Worm (Caenorhabditis elegans) whole organism, mixed stage, embryonic: ENCODE data around the gene F28F8.9.

ENCODE experiments used
- M03D4.4 ChIP-seq: sonication (generic microtip); optimal IDR thresholded peaks from 2 replicates; lab custom pipeline; 2017; ENCODE audit warnings: mild to moderate bottlenecking, missing genetic modification characterization, missing compliant biosample characterization
- bed-3 ChIP-seq: fragments of 200-800 bp; sonication (Bioruptor generic); optimal IDR thresholded peaks from 3 replicates; lab custom pipeline; 2018; ENCODE audit warnings: mild to moderate bottlenecking, missing genetic modification characterization, moderate library complexity, missing compliant biosample characterization
- blmp-1 ChIP-seq: fragments of 150-350 bp; optimal IDR thresholded peaks from 2 replicates; lab custom pipeline; 2014; ENCODE audit warnings: missing biosample characterization, missing genetic modification characterization
- ceh-39 ChIP-seq: fragments of 150-350 bp; optimal IDR thresholded peaks from 2 replicates; lab custom pipeline; 2014; ENCODE audit warnings: missing biosample characterization, missing genetic modification characterization
- ceh-43 ChIP-seq: fragments of 200-800 bp; sonication (Bioruptor generic); optimal IDR thresholded peaks from 2 replicates; lab custom pipeline; 2018; ENCODE audit warnings: mild to moderate bottlenecking, missing genetic modification characterization, moderate library complexity, missing compliant biosample characterization
- ceh-83 ChIP-seq: fragments of 200-800 bp; sonication (Bioruptor generic); optimal IDR thresholded peaks from 2 replicates; lab custom pipeline; 2018; ENCODE audit warnings: mild to moderate bottlenecking, missing genetic modification characterization, missing compliant biosample characterization
- ces-1 ChIP-seq: fragments of 150-350 bp; optimal IDR thresholded peaks from 2 replicates; lab custom pipeline; 2014; ENCODE audit warnings: missing biosample characterization, missing genetic modification reagents, missing genetic modification characterization
- cnd-1 ChIP-seq: fragments of 200-800 bp; sonication (Bioruptor generic); optimal IDR thresholded peaks from 2 replicates; lab custom pipeline; 2018; ENCODE audit warnings: mild to moderate bottlenecking, missing genetic modification characterization, missing compliant biosample characterization
- drap-1 ChIP-seq: fragments of 200-800 bp; sonication (Bioruptor generic); optimal IDR thresholded peaks from 3 replicates; lab custom pipeline; 2018; ENCODE audit warnings: mild to moderate bottlenecking, missing genetic modification characterization, missing compliant biosample characterization
- elt-1 ChIP-seq: sonication (generic microtip); optimal IDR thresholded peaks from 2 replicates; lab custom pipeline; 2017; ENCODE audit warnings: missing genetic modification characterization, mild to moderate bottlenecking, missing compliant biosample characterization, antibody characterized with exemption, moderate library complexity, borderline replicate concordance; ENCODE audit not compliant: insufficient read depth
- elt-3 ChIP-seq: fragments of 150-350 bp; optimal IDR thresholded peaks from 2 replicates; lab custom pipeline; 2014; ENCODE audit warnings: missing biosample characterization, missing genetic modification characterization
- flh-1 ChIP-seq: fragments of 200-800 bp; sonication (Bioruptor generic); optimal IDR thresholded peaks from 2 replicates; lab custom pipeline; 2018; ENCODE audit warnings: mild to moderate bottlenecking, missing genetic modification characterization, moderate library complexity, missing compliant biosample characterization
- ham-2 ChIP-seq: fragments of 200-800 bp; sonication (Bioruptor generic); optimal IDR thresholded peaks from 2 replicates; lab custom pipeline; 2018; ENCODE audit warnings: mild to moderate bottlenecking, missing genetic modification characterization, missing compliant biosample characterization
- hlh-1 ChIP-seq: fragments of 150-350 bp; optimal IDR thresholded peaks from 2 replicates; lab custom pipeline; 2014; ENCODE audit warnings: missing biosample characterization, missing genetic modification reagents, missing genetic modification characterization
- lin-13 ChIP-seq: fragments of 150-350 bp; optimal IDR thresholded peaks from 2 replicates; lab custom pipeline; 2014; ENCODE audit warnings: missing biosample characterization, missing genetic modification characterization
- lin-32 ChIP-seq: fragments of 200-800 bp; sonication (Bioruptor generic); optimal IDR thresholded peaks from 2 replicates; lab custom pipeline; 2018; ENCODE audit warnings: mild to moderate bottlenecking, missing genetic modification characterization, missing compliant biosample characterization
- lsy-2 ChIP-seq: fragments of 150-350 bp; optimal IDR thresholded peaks from 2 replicates; lab custom pipeline; 2014; ENCODE audit warnings: missing biosample characterization, missing genetic modification characterization
- mab-5 ChIP-seq: fragments of 150-350 bp; optimal IDR thresholded peaks from 2 replicates; lab custom pipeline; 2014; ENCODE audit warnings: missing biosample characterization, missing genetic modification characterization
- mep-1 ChIP-seq: fragments of 150-350 bp; optimal IDR thresholded peaks from 2 replicates; lab custom pipeline; 2017; ENCODE audit warnings: missing biosample characterization, missing genetic modification reagents, missing genetic modification characterization, inconsistent platforms
- mls-2 ChIP-seq: sonication (generic microtip); optimal IDR thresholded peaks from 2 replicates; lab custom pipeline; 2016; ENCODE audit warnings: mild to moderate bottlenecking, missing genetic modification characterization, moderate library complexity, missing compliant biosample characterization
- nhr-12 ChIP-seq: fragments of 150-350 bp; optimal IDR thresholded peaks from 2 replicates; lab custom pipeline; 2014; ENCODE audit warnings: missing biosample characterization, missing genetic modification characterization
- nhr-2 ChIP-seq: fragments of 150-350 bp; optimal IDR thresholded peaks from 2 replicates; lab custom pipeline; 2014; ENCODE audit warnings: missing biosample characterization, missing genetic modification characterization
- nhr-237 ChIP-seq: fragments of 150-350 bp; optimal IDR thresholded peaks from 2 replicates; lab custom pipeline; 2014; ENCODE audit warnings: missing biosample characterization, missing genetic modification characterization
- nhr-28 ChIP-seq: fragments of 150-350 bp; optimal IDR thresholded peaks from 2 replicates; lab custom pipeline; 2014; ENCODE audit warnings: missing biosample characterization, missing genetic modification characterization
- nhr-76 ChIP-seq: sonication (generic microtip); optimal IDR thresholded peaks from 2 replicates; lab custom pipeline; 2017; ENCODE audit warnings: missing biosample characterization, missing genetic modification characterization
- pha-4 ChIP-seq: fragments of 150-350 bp; optimal IDR thresholded peaks from 2 replicates; lab custom pipeline; 2018; ENCODE audit warnings: missing biosample characterization, missing genetic modification reagents, missing genetic modification characterization
- sem-2 ChIP-seq: fragments of 200-800 bp; sonication (Bioruptor generic); optimal IDR thresholded peaks from 2 replicates; lab custom pipeline; 2018; ENCODE audit warnings: mild to moderate bottlenecking, missing genetic modification characterization, missing compliant biosample characterization
- snpc-4 ChIP-seq: fragments of 150-350 bp; optimal IDR thresholded peaks from 2 replicates; lab custom pipeline; 2014; ENCODE audit warnings: missing biosample characterization, missing genetic modification characterization
- sptf-1 ChIP-seq: sonication (generic microtip); optimal IDR thresholded peaks from 2 replicates; lab custom pipeline; 2017; ENCODE audit warnings: mild to moderate bottlenecking, missing genetic modification characterization, moderate library complexity, missing compliant biosample characterization
- tbx-8 ChIP-seq: fragments of 200-800 bp; sonication (Bioruptor generic); optimal IDR thresholded peaks from 2 replicates; lab custom pipeline; 2018; ENCODE audit warnings: mild to moderate bottlenecking, missing genetic modification characterization, moderate library complexity, missing compliant biosample characterization
- unc-120 ChIP-seq: sonication (generic microtip); optimal IDR thresholded peaks from 2 replicates; lab custom pipeline; 2017; ENCODE audit warnings: missing genetic modification characterization, missing compliant biosample characterization; ENCODE audit not compliant: poor library complexity, severe bottlenecking
- unc-39 ChIP-seq: fragments of 150-350 bp; optimal IDR thresholded peaks from 2 replicates; lab custom pipeline; 2014; ENCODE audit warnings: missing biosample characterization, missing genetic modification characterization
- unc-62 ChIP-seq: fragments of 150-350 bp; optimal IDR thresholded peaks from 2 replicates; lab custom pipeline; 2014; ENCODE audit warnings: missing biosample characterization, missing genetic modification reagents, missing genetic modification characterization
- zip-8 ChIP-seq: fragments of 150-350 bp; optimal IDR thresholded peaks from 2 replicates; lab custom pipeline; 2014; ENCODE audit warnings: missing biosample characterization, missing genetic modification characterization
- ztf-11 ChIP-seq: fragments of 150-350 bp; optimal IDR thresholded peaks from 2 replicates; lab custom pipeline; 2014; ENCODE audit warnings: missing biosample characterization, missing genetic modification characterization

The F28F8.9 gene

ce11 chrV:15610350-15610940 is 32.0 kb upstream of the F28F8.9 start, which contains the start of the genes fbxa-153 and str-12:
fbxa-153 (minus strand) TSS chrV:15610384.
str-12 (plus strand) TSS chrV:15610890.
- TF ChIP-seq ceh-83 = no peak
- TF ChIP-seq ztf-11 = no peak
- no peak for TF ChIP-seq nhr-28
- TF ChIP-seq zip-8 (tag; lab: Kevin White, UChicago) = peak; percentile 20
- TF ChIP-seq bed-3 (GFP tag; lab: Kevin White, UChicago) = no peak
- TF ChIP-seq pha-4 (tag; lab: Kevin White, UChicago) = peak; percentile 45
- no peak for TF ChIP-seq sem-2 (GFP tag; lab: Kevin White, UChicago)
- TF ChIP-seq nhr-237 = no peak
- TF ChIP-seq elt-1 (tag; lab: Kevin White, UChicago) = no peak
- TF ChIP-seq nhr-2 (tag; lab: Kevin White, UChicago) = peak; percentile 29
- no peak for TF ChIP-seq sptf-1 (tag; lab: Kevin White, UChicago)
- peak; percentile 48 for TF ChIP-seq ceh-39 (tag; lab: Kevin White, UChicago)
- TF ChIP-seq unc-62 (GFP tag; lab: Kevin White, UChicago) = no peak
- no peak for TF ChIP-seq nhr-76 (tag; lab: Kevin White, UChicago)
- no peak for TF ChIP-seq unc-39 (tag; lab: Kevin White, UChicago)
- no peak for TF ChIP-seq snpc-4 (tag; lab: Kevin White, UChicago)
- TF ChIP-seq ces-1 (GFP tag; lab: Kevin White, UChicago) = peak; percentile 79
- TF ChIP-seq mls-2 (tag; lab: Kevin White, UChicago) = peak; percentile 44
- TF ChIP-seq lin-32 (GFP tag; lab: Kevin White, UChicago) = no peak
- no peak for TF ChIP-seq ceh-43 (GFP tag; lab: Kevin White, UChicago)
- TF ChIP-seq lin-13 (tag; lab: Kevin White, UChicago) = no peak
- no peak for TF ChIP-seq nhr-12 (tag; lab: Kevin White, UChicago)
- peak; percentile 17 for TF ChIP-seq ham-2 (GFP tag; lab: Kevin White, UChicago)
- peak; percentile 7 for TF ChIP-seq M03D4.4 (tag; lab: Kevin White, UChicago)
- TF ChIP-seq blmp-1 (tag; lab: Kevin White, UChicago) = no peak
- TF ChIP-seq elt-3 (tag; lab: Kevin White, UChicago) = no peak
- no peak for TF ChIP-seq lsy-2 (tag; lab: Kevin White, UChicago)
- TF ChIP-seq unc-120 = no peak
- TF ChIP-seq drap-1 (GFP tag; lab: Kevin White, UChicago) = peak; percentile 62
- TF ChIP-seq cnd-1 (tag; lab: Kevin White, UChicago) = peak; percentile 52
- no peak for TF ChIP-seq mab-5
- TF ChIP-seq mep-1 (tag; lab: Kevin White, UChicago) = peak; percentile 85
- TF ChIP-seq tbx-8 = no peak
- no peak for TF ChIP-seq hlh-1 (tag; lab: Kevin White, UChicago)
- no peak for TF ChIP-seq flh-1 (GFP tag; lab: Kevin White, UChicago)
- TF ChIP-seq, all 35 proteins: peak for 11

ce11 chrV:15605045-15605444 is 26.6 kb upstream of the F28F8.9 start, which contains the start of gene fbxa-154:
fbxa-154 (minus strand) TSS chrV:15605145.
- TF ChIP-seq lin-13 (tag; lab: Kevin White, UChicago) (no peak), zip-8 (tag; lab: Kevin White, UChicago) (no peak), nhr-76 (tag; lab: Kevin White, UChicago) (no peak), mab-5 (no peak), pha-4 (tag; lab: Kevin White, UChicago) (no peak), cnd-1 (tag; lab: Kevin White, UChicago) (no peak), nhr-2 (tag; lab: Kevin White, UChicago) (no peak), elt-3 (tag; lab: Kevin White, UChicago) (no peak), ces-1 (GFP tag; lab: Kevin White, UChicago) (no peak), mep-1 (tag; lab: Kevin White, UChicago) (no peak), unc-39 (tag; lab: Kevin White, UChicago) (no peak)

ce11 chrV:15602253-15602652 is 23.8 kb upstream of the F28F8.9 start, which contains the start of gene fbxa-152:
fbxa-152 (minus strand) TSS chrV:15602353.
- TF ChIP-seq M03D4.4 (tag; lab: Kevin White, UChicago) = no peak
- no peak for TF ChIP-seq blmp-1 (tag; lab: Kevin White, UChicago)
- no peak for TF ChIP-seq nhr-28
- TF ChIP-seq ceh-39 (tag; lab: Kevin White, UChicago) = no peak
- TF ChIP-seq unc-120 = no peak
- TF ChIP-seq unc-62 (GFP tag; lab: Kevin White, UChicago) = no peak
- no peak for TF ChIP-seq tbx-8
- TF ChIP-seq mls-2 (tag; lab: Kevin White, UChicago) = no peak
- no peak for TF ChIP-seq bed-3 (GFP tag; lab: Kevin White, UChicago)
- no peak for TF ChIP-seq ceh-43 (GFP tag; lab: Kevin White, UChicago)
- no peak for TF ChIP-seq ham-2 (GFP tag; lab: Kevin White, UChicago)
- no peak for TF ChIP-seq lin-13 (tag; lab: Kevin White, UChicago)
- no peak for TF ChIP-seq sptf-1 (tag; lab: Kevin White, UChicago)
- TF ChIP-seq pha-4 (tag; lab: Kevin White, UChicago) = no peak
- TF ChIP-seq nhr-2 (tag; lab: Kevin White, UChicago) = no peak
- TF ChIP-seq ces-1 (GFP tag; lab: Kevin White, UChicago) = no peak
- no peak for TF ChIP-seq cnd-1 (tag; lab: Kevin White, UChicago)
- TF ChIP-seq drap-1 (GFP tag; lab: Kevin White, UChicago) = no peak
